Fruit fly (Drosophila melanogaster): ENCODE measurements around the gene cv-d.

cv-d gene

DNA sequence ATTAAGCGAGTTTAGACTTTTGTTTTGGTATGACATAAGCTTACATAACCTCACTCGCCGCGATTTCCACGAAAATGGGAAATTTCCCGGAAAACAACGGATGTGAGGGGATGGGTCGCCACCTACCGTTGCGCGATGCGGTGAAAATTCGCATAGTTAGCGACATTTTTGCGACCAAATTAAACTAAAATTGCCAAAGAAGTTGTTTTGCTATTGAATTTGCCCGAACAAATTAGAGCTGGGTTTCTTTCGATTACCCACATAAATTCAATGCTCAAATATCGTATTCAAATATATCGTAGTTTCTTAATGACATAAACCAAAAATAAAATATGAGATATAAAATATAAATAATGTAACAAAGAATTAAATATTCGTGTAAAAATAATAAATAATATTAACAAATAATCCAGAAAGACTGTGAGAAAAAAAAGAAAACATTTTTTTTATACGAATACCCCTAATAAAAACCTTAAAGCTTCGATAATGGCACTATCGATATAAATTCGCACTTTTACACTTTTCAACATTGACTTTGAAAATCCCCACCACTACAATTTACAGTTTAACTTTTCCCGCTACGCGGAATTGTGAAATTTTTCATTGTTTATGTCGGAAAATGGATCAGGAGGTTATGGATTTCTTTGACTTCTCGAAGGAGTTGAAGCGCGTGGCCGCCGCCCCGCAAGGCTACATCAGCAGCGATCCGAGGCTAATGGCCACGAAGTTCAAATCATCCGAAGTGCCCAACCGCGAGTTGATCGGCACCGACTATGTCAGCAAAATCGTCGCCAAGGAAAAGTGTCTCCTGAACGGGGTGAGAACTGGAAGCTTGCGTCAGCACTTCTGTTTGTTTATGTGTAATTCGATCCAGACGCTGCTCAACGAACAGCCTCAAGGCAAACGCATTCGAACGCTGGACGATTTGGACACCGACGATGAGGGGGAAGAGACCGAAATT, 16.2 kb downstream of the cv-d start, which contains the start of the genes ND-23 and spn-E (continued):
- TF ChIP-seq CG17359 (tag; optimal IDR thresholded peaks at IDR 0.05) (peak; percentile 28), vvl (GFP tag; IDR thresholded peaks at IDR 0.05) (peak; percentile 57), dan (GFP tag; IDR thresholded peaks at IDR 0.05) (no peak), gem (tag; optimal IDR thresholded peaks at IDR 0.05) (peak; percentile 85), Doc3 (GFP tag; IDR thresholded peaks at IDR 0.05; ENCODE audit: partially characterized antibody) (peak; percentile 76), CG17912 (GFP tag; optimal IDR thresholded peaks at IDR 0.05) (no peak), gro (GFP tag; optimal IDR thresholded peaks at IDR 0.05) (no peak), CG12104 (GFP tag; optimal IDR thresholded peaks at IDR 0.05) (no peak), wor (GFP tag; IDR thresholded peaks at IDR 0.05) (no peak), CG11093 (GFP tag; IDR thresholded peaks at IDR 0.05) (no peak), CG2116 (GFP tag; optimal IDR thresholded peaks at IDR 0.05) (peak; percentile 76), Kr (GFP tag; optimal IDR thresholded peaks at IDR 0.05) (no peak), CG34224 (GFP tag; IDR thresholded peaks at IDR 0.05; ENCODE audit: partially characterized antibody) (peak; percentile 57; the same call in 1 of the 3 replicates), CG12769 (tag; optimal IDR thresholded peaks at IDR 0.05) (no peak), crc (GFP tag; optimal IDR thresholded peaks at IDR 0.05) (no peak), CG8388 (GFP tag; optimal IDR thresholded peaks at IDR 0.05) (peak; percentile 45), fd102C (GFP tag; optimal IDR thresholded peaks at IDR 0.05) (no peak), Fer1 (GFP tag; optimal IDR thresholded peaks at IDR 0.05) (no peak), h (optimal IDR thresholded peaks at IDR 0.05) (no peak), CG17186 (GFP tag; optimal IDR thresholded peaks at IDR 0.05) (no peak), Neu2 (GFP tag; optimal IDR thresholded peaks at IDR 0.05; ENCODE audit: borderline replicate concordance) (no peak), Antp (GFP tag; optimal IDR thresholded peaks at IDR 0.05) (no peak), MESR4 (GFP tag; optimal IDR thresholded peaks at IDR 0.05) (peak; percentile 81), ems (GFP tag; optimal IDR thresholded peaks at IDR 0.05) (no peak), CG30431 (GFP tag; optimal IDR thresholded peaks at IDR 0.05) (no peak), CrebB (tag; optimal IDR thresholded peaks at IDR 0.05) (no peak), slou (GFP tag; optimal IDR thresholded peaks at IDR 0.05) (no peak), CG3407 (GFP tag; optimal IDR thresholded peaks at IDR 0.05) (no peak), CG7839 (tag; optimal IDR thresholded peaks at IDR 0.05) (peak; percentile 70), hb (GFP tag; IDR thresholded peaks at IDR 0.05; ENCODE audit: partially characterized antibody) (no peak), BtbVII (GFP tag; optimal IDR thresholded peaks at IDR 0.05) (no peak), CG4854 (GFP tag; optimal IDR thresholded peaks at IDR 0.05) (no peak), ase (GFP tag; IDR thresholded peaks at IDR 0.05) (no peak), Ravus (GFP tag; IDR thresholded peaks at IDR 0.05) (no peak), CG8089 (GFP tag; optimal IDR thresholded peaks at IDR 0.05) (no peak), Sox100B (GFP tag; optimal IDR thresholded peaks at IDR 0.05) (peak; percentile 54), MBD-R2 (GFP tag; IDR thresholded peaks at IDR 0.05) (peak; percentile 30), CG1024 (GFP tag; IDR thresholded peaks at IDR 0.05) (no peak), tx (GFP tag; optimal IDR thresholded peaks at IDR 0.05) (no peak), Opbp (GFP tag; IDR thresholded peaks at IDR 0.05; ENCODE audit: partially characterized antibody) (peak; percentile 42; the same call in 1 of the 3 replicates), da (GFP tag; optimal IDR thresholded peaks at IDR 0.05) (no peak), Ptx1 (GFP tag; IDR thresholded peaks at IDR 0.05) (peak; percentile 61), fru (optimal IDR thresholded peaks at IDR 0.05) (no peak), ftz-f1 (GFP tag; optimal IDR thresholded peaks at IDR 0.05) (no peak), sna (GFP tag; IDR thresholded peaks at IDR 0.05; ENCODE audit: partially characterized antibody) (peak; percentile 87), dati (GFP tag; IDR thresholded peaks at IDR 0.05) (no peak), H15 (GFP tag; IDR thresholded peaks at IDR 0.05) (no peak), CG2129 (GFP tag; IDR thresholded peaks at IDR 0.05; ENCODE audit: partially characterized antibody) (no peak; the same call in 1 of the 2 replicates), CG8924 (tag; optimal IDR thresholded peaks at IDR 0.05) (peak; percentile 54)
